Fruit fly (Drosophila melanogaster): ENCODE measurements around the gene Drak.
A peak's percentile ranks its signal among the peaks of the same experiment; 100 is the strongest.

Drak gene

dm6 chrX:11494731-11495277, 1.9 kb downstream of the Drak start (continued):
- TF ChIP-seq CG7786 (GFP tag; optimal IDR thresholded peaks at IDR 0.05), result peak; percentile 57
- TF ChIP-seq CG11695 (GFP tag; IDR thresholded peaks at IDR 0.05), result 0 out of 3 replicates have a peak, but pooled peaks have one; percentile 48
- peak; percentile 39 for TF ChIP-seq CG9817 (tag; optimal IDR thresholded peaks at IDR 0.05)
- TF ChIP-seq Nf-YB (GFP tag; optimal IDR thresholded peaks at IDR 0.05), result peak; percentile 58
- TF ChIP-seq fd64A (GFP tag; optimal IDR thresholded peaks at IDR 0.05), result peak; percentile 76
- TF ChIP-seq Deaf1 (tag; optimal IDR thresholded peaks at IDR 0.05), result peak; percentile 35
- no peak for TF ChIP-seq CG11696 (GFP tag; IDR thresholded peaks at IDR 0.05)
- TF ChIP-seq CG17568 (GFP tag; optimal IDR thresholded peaks at IDR 0.05), result peak; percentile 53
- 0 out of 2 replicates have a peak, but pooled peaks have one; percentile 34 for TF ChIP-seq CG10366 (GFP tag; IDR thresholded peaks at IDR 0.05)
- peak; percentile 68 for TF ChIP-seq en (GFP tag; optimal IDR thresholded peaks at IDR 0.05)
- peak; percentile 62 to 75 for TF ChIP-seq dpn (GFP tag; optimal IDR thresholded peaks at IDR 0.05)
- TF ChIP-seq Opbp (GFP tag; IDR thresholded peaks at IDR 0.05; ENCODE audit: partially characterized antibody), result no peak
- TF ChIP-seq CG8765 (GFP tag; IDR thresholded peaks at IDR 0.05), result peak; percentile 71
- TF ChIP-seq CG32772 (GFP tag; IDR thresholded peaks at IDR 0.05), result peak; percentile 72
- TF ChIP-seq pb (GFP tag; optimal IDR thresholded peaks at IDR 0.05), result peak; percentile 47
- peak; percentile 23; the same call in 1 of the 2 replicates for TF ChIP-seq chm (GFP tag; IDR thresholded peaks at IDR 0.05)
- TF ChIP-seq CG11456 (GFP tag; IDR thresholded peaks at IDR 0.05), result no peak
- peak; percentile 86 for TF ChIP-seq CG1529 (GFP tag; optimal IDR thresholded peaks at IDR 0.05)
- peak; percentile 19 for TF ChIP-seq Sry-β (GFP tag; optimal IDR thresholded peaks at IDR 0.05)
- no peak for TF ChIP-seq lov (optimal IDR thresholded peaks at IDR 0.05)
- 0 out of 3 replicates have a peak, but pooled peaks have one; percentile 33 for TF ChIP-seq lov (GFP tag; IDR thresholded peaks at IDR 0.05)
- TF ChIP-seq CG3163 (GFP tag; optimal IDR thresholded peaks at IDR 0.05), result peak; percentile 50
- no peak for TF ChIP-seq Elba2 (GFP tag; optimal IDR thresholded peaks at IDR 0.05)
- peak; percentile 73 for TF ChIP-seq CG12219 (GFP tag; optimal IDR thresholded peaks at IDR 0.05)
- TF ChIP-seq CG17361 (GFP tag; IDR thresholded peaks at IDR 0.05), result peak; percentile 90
- peak; percentile 65; the same call in 1 of the 2 replicates for TF ChIP-seq CG32767 (GFP tag; IDR thresholded peaks at IDR 0.05)
- TF ChIP-seq CHES-1-like (GFP tag; optimal IDR thresholded peaks at IDR 0.05), result peak; percentile 67
- TF ChIP-seq wek (GFP tag; optimal IDR thresholded peaks at IDR 0.05), result no peak
- TF ChIP-seq Ets97D (GFP tag; optimal IDR thresholded peaks at IDR 0.05), result peak; percentile 11
- TF ChIP-seq Trl (optimal IDR thresholded peaks at IDR 0.05), result peak; percentile 29 to 47
- peak; percentile 49 for TF ChIP-seq Trl (GFP tag; optimal IDR thresholded peaks at IDR 0.05)
- TF ChIP-seq CG18599 (GFP tag; optimal IDR thresholded peaks at IDR 0.05), result peak; percentile 55
- TF ChIP-seq otp (GFP tag; IDR thresholded peaks at IDR 0.05), result no peak
- peak; percentile 59 for TF ChIP-seq CG17359 (tag; optimal IDR thresholded peaks at IDR 0.05)
- TF ChIP-seq nerfin-1 (tag; optimal IDR thresholded peaks at IDR 0.05), result peak; percentile 84
- no peak for TF ChIP-seq stc (GFP tag; IDR thresholded peaks at IDR 0.05)
- TF ChIP-seq nom (GFP tag; optimal IDR thresholded peaks at IDR 0.05), result peak; percentile 89
- TF ChIP-seq Pdp1 (GFP tag; optimal IDR thresholded peaks at IDR 0.05), result peak; percentile 67
- TF ChIP-seq CG18764 (GFP tag; optimal IDR thresholded peaks at IDR 0.05), result peak; percentile 56
- TF ChIP-seq Ptx1 (GFP tag; IDR thresholded peaks at IDR 0.05), result peak; percentile 57
- TF ChIP-seq Max (GFP tag; optimal IDR thresholded peaks at IDR 0.05), result peak; percentile 52
- no peak for TF ChIP-seq dimm (GFP tag; IDR thresholded peaks at IDR 0.05)
- TF ChIP-seq CG10959 (GFP tag; IDR thresholded peaks at IDR 0.05), result peak; percentile 59
- TF ChIP-seq CG5245 (GFP tag; optimal IDR thresholded peaks at IDR 0.05), result peak; percentile 54
- peak; percentile 51 for TF ChIP-seq CG10431 (GFP tag; optimal IDR thresholded peaks at IDR 0.05)
- TF ChIP-seq peb (GFP tag; IDR thresholded peaks at IDR 0.05), result peak; percentile 47; the same call in 1 of the 2 replicates
- peak; percentile 70 for TF ChIP-seq CG1602 (GFP tag; optimal IDR thresholded peaks at IDR 0.05)
- peak; percentile 69 for TF ChIP-seq unpg (GFP tag; optimal IDR thresholded peaks at IDR 0.05)
- no peak for TF ChIP-seq CG17612 (GFP tag; IDR thresholded peaks at IDR 0.05)
- no peak for TF ChIP-seq bowl (GFP tag; IDR thresholded peaks at IDR 0.05)
- TF ChIP-seq CG17186 (GFP tag; optimal IDR thresholded peaks at IDR 0.05), result peak; percentile 47

All from whole organism, embryonic.